Worm (Caenorhabditis elegans): ENCODE data around the gene gtf-2E1.

ce11 chrIV:17278861-17279591, 23.9 kb downstream of the gtf-2E1 start, which contains the start of gene hsp-1:
- TF ChIP-seq ama-1 (optimal IDR thresholded peaks at IDR 0.05), result peak; percentile 88
- no peak for TF ChIP-seq fos-1 (tag; optimal IDR thresholded peaks at IDR 0.05)
- TF ChIP-seq pha-4 (tag; optimal IDR thresholded peaks at IDR 0.05), result no peak
- TF ChIP-seq fkh-2 (tag; optimal IDR thresholded peaks at IDR 0.05), result no peak
